Worm (Caenorhabditis elegans) whole organism, L4/young adult: ENCODE results near the gene T08H10.3.
"Not testable (repeated sequence)": the region's sequence is repeated elsewhere in the genome, so short reads cannot be mapped to it uniquely, and the experiment has no call there.

Experiments used
- W03F9.2 ChIP-seq: fragments of 150-350 bp; optimal IDR thresholded peaks from 2 replicates; lab custom pipeline; 2014; ENCODE audit warnings: missing biosample characterization, missing genetic modification characterization
- dao-5 ChIP-seq: sonication (generic microtip); optimal IDR thresholded peaks from 2 replicates; lab custom pipeline; 2016; ENCODE audit warnings: missing genotype, missing genetic modification characterization, moderate library complexity, missing compliant biosample characterization
- him-1 ChIP-seq: sonication (generic microtip); optimal IDR thresholded peaks from 2 replicates; lab custom pipeline; 2016; ENCODE audit warnings: missing genotype, missing genetic modification reagents, missing genetic modification characterization, missing compliant biosample characterization

- TF ChIP-seq W03F9.2, him-1, dao-5 (tag; lab: Kevin White, UChicago): not testable (repeated sequence)
These were observed 3.4 kb downstream of the T08H10.3 start, which contains the start of gene str-35 for ce11 chrV:4474543-4474942.
